Fruit fly (Drosophila melanogaster) whole organism, adult: Measurements from ENCODE around the gene CG34163.
A peak's percentile ranks its signal among the peaks of the same experiment; 100 is the strongest.

Experiments
- Crg-1 ChIP-seq: fragments of 200-800 bp; sonication (Bioruptor generic); optimal IDR thresholded peaks from 2 replicates; lab custom pipeline; 2016; ENCODE audit warnings: missing biosample characterization, missing genetic modification characterization
- Mnt ChIP-seq: fragments of 200-800 bp; sonication (Bioruptor generic); optimal IDR thresholded peaks from 2 replicates; lab custom pipeline; 2016; ENCODE audit warnings: missing biosample characterization, mild to moderate bottlenecking, missing genetic modification characterization
- cic ChIP-seq: fragments of 200-800 bp; sonication (Bioruptor generic); optimal IDR thresholded peaks from 2 replicates; lab custom pipeline; 2017; ENCODE audit warnings: missing biosample characterization, mild to moderate bottlenecking, missing genetic modification characterization, moderate library complexity
- kay ChIP-seq: fragments of 200-800 bp; sonication (Bioruptor generic); peaks from one replicate; lab custom pipeline; 2016; ENCODE audit warnings: missing biosample characterization, missing genetic modification characterization, borderline replicate concordance

- TF ChIP-seq cic (GFP tag; lab: Kevin White, UChicago) (peak; percentile 69), kay (GFP tag; lab: Kevin White, UChicago) (no peak), Mnt (GFP tag; lab: Kevin White, UChicago) (peak; percentile 5), Crg-1 (GFP tag; lab: Kevin White, UChicago) (no peak)
Observed at dm6 chr2L:12002051-12002450, 14.0 kb downstream of the CG34163 start, which contains the start of gene Hacd1.
